Fruit fly (Drosophila melanogaster): ENCODE results near the gene Srg1.

Srg1 gene

DNA sequence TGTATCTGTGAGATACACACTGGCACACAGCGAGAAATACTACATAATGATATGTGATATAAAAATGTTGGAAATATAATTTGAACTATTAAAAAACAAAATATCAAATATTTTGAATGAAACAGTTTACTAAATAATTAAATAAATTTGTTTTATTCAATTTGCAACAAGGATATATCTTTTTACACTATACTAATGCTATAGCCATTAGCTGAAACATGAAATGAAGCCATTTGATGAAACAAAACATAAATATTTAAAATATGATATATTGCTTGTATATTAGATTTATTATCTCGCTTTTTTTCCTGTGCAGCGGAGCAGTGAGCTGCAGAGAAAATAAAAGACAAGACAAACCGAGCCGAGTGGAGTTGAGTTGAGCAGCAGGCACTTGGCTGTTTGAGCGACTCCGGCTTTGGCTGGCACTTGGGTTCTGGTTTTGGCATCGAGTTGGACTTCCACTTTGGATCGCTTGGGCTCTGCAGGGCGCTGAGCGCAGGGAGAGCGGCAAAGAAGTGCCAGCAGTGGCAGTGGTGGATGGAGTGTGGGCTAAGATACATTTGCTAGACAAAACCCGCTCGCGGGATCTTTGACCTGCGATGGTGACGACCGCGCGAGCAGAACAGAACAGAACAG is 28.9 kb upstream of the Srg1 start (continued):
- TF ChIP-seq Nf-YC (tag; optimal IDR thresholded peaks at IDR 0.05) (peak; percentile 68), inv (GFP tag; IDR thresholded peaks at IDR 0.05; ENCODE audit: partially characterized antibody) (no peak), CG10366 (GFP tag; IDR thresholded peaks at IDR 0.05) (0 out of 2 replicates have a peak, but pooled peaks have one; percentile 19), tin (GFP tag; optimal IDR thresholded peaks at IDR 0.05) (peak; percentile 52), dmrt99B (tag; optimal IDR thresholded peaks at IDR 0.05) (peak; percentile 92), Stat92E (GFP tag; optimal IDR thresholded peaks at IDR 0.05) (peak in 1 of 3 experiments; percentile 38), Scr (GFP tag; IDR thresholded peaks at IDR 0.05; ENCODE audit: partially characterized antibody) (no peak), CG2202 (tag; optimal IDR thresholded peaks at IDR 0.05) (peak; percentile 47), CG10654 (GFP tag; optimal IDR thresholded peaks at IDR 0.05) (peak; percentile 62), CG7745 (tag; optimal IDR thresholded peaks at IDR 0.05) (peak; percentile 50), cato (GFP tag; optimal IDR thresholded peaks at IDR 0.05; ENCODE audit: borderline replicate concordance) (peak; percentile 35), dmrt11E (tag; optimal IDR thresholded peaks at IDR 0.05) (peak; percentile 90), CG10959 (GFP tag; IDR thresholded peaks at IDR 0.05) (no peak), pfk (GFP tag; optimal IDR thresholded peaks at IDR 0.05) (no peak), Hand (GFP tag; optimal IDR thresholded peaks at IDR 0.05) (no peak), dysf (GFP tag; IDR thresholded peaks at IDR 0.05) (peak; percentile 84), Drgx (GFP tag; IDR thresholded peaks at IDR 0.05) (peak; percentile 84), dati (GFP tag; IDR thresholded peaks at IDR 0.05) (no peak), H15 (GFP tag; IDR thresholded peaks at IDR 0.05) (peak; percentile 28; the same call in 1 of the 3 replicates), zfh2 (GFP tag; optimal IDR thresholded peaks at IDR 0.05) (no peak), ranshi (GFP tag; IDR thresholded peaks at IDR 0.05) (peak; percentile 32; the same call in 1 of the 2 replicates), CG12104 (GFP tag; optimal IDR thresholded peaks at IDR 0.05) (peak; percentile 68), CG31365 (tag; optimal IDR thresholded peaks at IDR 0.05) (no peak), sisA (GFP tag; IDR thresholded peaks at IDR 0.05) (peak; percentile 68), Eip74EF (GFP tag; optimal IDR thresholded peaks at IDR 0.05) (peak in 1 of 2 experiments; percentile 86), odd (GFP tag; optimal IDR thresholded peaks at IDR 0.05) (peak; percentile 60), CG11560 (tag; IDR thresholded peaks at IDR 0.05) (0 out of 3 replicates have a peak, but pooled peaks have one; percentile 42), cwo (GFP tag; optimal IDR thresholded peaks at IDR 0.05) (peak; percentile 73), CG10147 (GFP tag; optimal IDR thresholded peaks at IDR 0.05) (peak; percentile 85), ewg (GFP tag; optimal IDR thresholded peaks at IDR 0.05) (peak; percentile 31), lilli (GFP tag; optimal IDR thresholded peaks at IDR 0.05) (peak; percentile 17), CG12391 (tag; optimal IDR thresholded peaks at IDR 0.05) (peak; percentile 87), CG9932 (GFP tag; IDR thresholded peaks at IDR 0.05) (peak; percentile 49; the same call in 1 of the 2 replicates), Atf3 (GFP tag; optimal IDR thresholded peaks at IDR 0.05) (no peak), CG12744 (GFP tag; optimal IDR thresholded peaks at IDR 0.05) (no peak), prd (optimal IDR thresholded peaks at IDR 0.05) (no peak), prd (GFP tag; IDR thresholded peaks at IDR 0.05) (peak; percentile 85), corto (GFP tag; optimal IDR thresholded peaks at IDR 0.05) (peak; percentile 37), CG3847 (GFP tag; IDR thresholded peaks at IDR 0.05) (peak; percentile 47; the same call in 1 of the 2 replicates), Gug (GFP tag; IDR thresholded peaks at IDR 0.05) (no peak), ab (GFP tag; optimal IDR thresholded peaks at IDR 0.05) (no peak), CTCF (GFP tag; optimal IDR thresholded peaks at IDR 0.05) (no peak), CG1602 (GFP tag; optimal IDR thresholded peaks at IDR 0.05) (peak; percentile 60), CG9609 (GFP tag; optimal IDR thresholded peaks at IDR 0.05) (no peak), Sin3A (optimal IDR thresholded peaks at IDR 0.05) (no peak), CG16813 (GFP tag; IDR thresholded peaks at IDR 0.05; ENCODE audit: partially characterized antibody) (no peak), CG10979 (tag; optimal IDR thresholded peaks at IDR 0.05) (peak; percentile 95), NC2α (GFP tag; optimal IDR thresholded peaks at IDR 0.05) (no peak), wor (GFP tag; IDR thresholded peaks at IDR 0.05) (peak; percentile 47; the same call in 1 of the 2 replicates), aop (GFP tag; IDR thresholded peaks at IDR 0.05) (no peak)

Data from whole organism, embryonic.